Worm (Caenorhabditis elegans) whole organism, L4 larva: ENCODE data around the gene F57A10.2.

Experiments used
- F26F4.8 ChIP-seq: fragments of 200-800 bp; sonication (Bioruptor generic); conservative IDR thresholded peaks from 2 replicates; pipeline ENCODE4 v1.3.6; 2022; ENCODE audit warnings: missing genetic modification characterization, missing compliant biosample characterization
- R02D3.7 ChIP-seq: fragments of 150-350 bp; sonication (generic microtip); optimal IDR thresholded peaks from 3 replicates; lab custom pipeline; 2014; ENCODE audit warnings: missing biosample characterization, missing genetic modification characterization
- Y48G9A.11 ChIP-seq: fragments of 200-800 bp; sonication (Bioruptor generic); IDR thresholded peaks from 2 replicates; pipeline ENCODE4 v1.3.6; 2022; ENCODE audit warnings: missing genetic modification reagents, missing genetic modification characterization, missing compliant biosample characterization
- ZK546.5 ChIP-seq, 2 experiments: sonication (generic microtip); optimal IDR thresholded peaks; 2 replicates each; lab custom pipeline; 2017; ENCODE audit warnings: missing biosample characterization in 2 of 2, missing genetic modification characterization in 2 of 2
- daf-12 ChIP-seq: fragments of 150-350 bp; optimal IDR thresholded peaks from 2 replicates; lab custom pipeline; 2014; ENCODE audit warnings: missing biosample characterization, missing genetic modification reagents, missing genetic modification characterization
- daf-19 ChIP-seq: fragments of 200-800 bp; sonication (Bioruptor generic); conservative IDR thresholded peaks from 2 replicates; pipeline ENCODE4 v1.3.6; 2022; ENCODE audit warnings: missing genetic modification characterization, missing compliant biosample characterization
- dpl-1 ChIP-seq: fragments of 150-350 bp; optimal IDR thresholded peaks from 2 replicates; lab custom pipeline; 2014; ENCODE audit warnings: missing biosample characterization, missing genetic modification reagents, missing genetic modification characterization
- dve-1 ChIP-seq: sonication (generic microtip); optimal IDR thresholded peaks from 2 replicates; lab custom pipeline; 2017; ENCODE audit warnings: antibody characterized with exemption, mild to moderate bottlenecking, missing genetic modification characterization, missing compliant biosample characterization; ENCODE audit not compliant: insufficient read depth
- hif-1 ChIP-seq, 2 experiments: sonication (generic microtip); optimal IDR thresholded peaks; 2 replicates each; lab custom pipeline; 2016 to 2017; ENCODE audit warnings: missing compliant biosample characterization in 2 of 2, missing genetic modification characterization in 2 of 2, missing genetic modification reagents in 2 of 2, missing genotype in 2 of 2, mild to moderate bottlenecking in 1 of 2
- nhr-111 ChIP-seq: fragments of 200-800 bp; sonication (Bioruptor generic); optimal IDR thresholded peaks from 2 replicates; lab custom pipeline; 2018; ENCODE audit warnings: mild to moderate bottlenecking, missing genetic modification characterization, missing compliant biosample characterization
- pha-4 ChIP-seq, 2 experiments: fragments of 150-350 bp in 1 of 2; fragments of 200-800 bp in 1 of 2; sonication (Bioruptor generic) in 1 of 2; IDR thresholded peaks in 1 of 2; optimal IDR thresholded peaks in 1 of 2; 2 replicates each; pipeline versions ENCODE4 v1.3.6 to Lab custom; 2014 to 2022; ENCODE audit warnings: missing genetic modification characterization in 2 of 2, missing genetic modification reagents in 2 of 2, missing biosample characterization in 1 of 2, missing compliant biosample characterization in 1 of 2
- snpc-4 ChIP-seq: fragments of 150-350 bp; optimal IDR thresholded peaks from 2 replicates; lab custom pipeline; 2014; ENCODE audit warnings: missing biosample characterization, missing genetic modification characterization
- unc-39 ChIP-seq: sonication (generic microtip); optimal IDR thresholded peaks from 2 replicates; lab custom pipeline; 2017; ENCODE audit warnings: missing biosample characterization, missing genetic modification characterization
- zfp-3 ChIP-seq: fragments of 200-800 bp; sonication (Bioruptor generic); conservative IDR thresholded peaks from 2 replicates; pipeline ENCODE4 v1.3.6; 2022; ENCODE audit warnings: missing genetic modification reagents, missing genetic modification characterization, missing compliant biosample characterization

DNA sequence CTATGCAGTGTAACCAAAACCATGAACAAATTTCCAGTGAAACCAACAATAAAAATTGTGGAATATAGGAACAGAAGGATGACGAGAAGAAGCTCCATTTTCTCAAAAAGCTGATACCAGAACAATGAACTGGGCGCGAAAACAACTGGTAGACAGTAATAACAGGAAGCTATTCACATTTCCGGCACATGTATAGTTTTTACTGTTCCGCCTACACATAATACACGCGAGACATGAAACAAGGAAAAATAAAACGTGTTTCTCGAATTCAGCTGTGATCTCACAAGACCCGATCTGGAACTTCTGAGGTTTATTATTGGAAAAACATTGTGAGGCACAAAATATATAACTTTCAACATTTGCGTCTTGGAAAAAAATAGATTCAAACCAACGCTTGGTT lies 43.2 kb downstream of the F57A10.2 start, which contains the start of gene srsx-36:
- TF ChIP-seq nhr-111 (no peak), hif-1 (tag; optimal IDR thresholded peaks at IDR 0.05; lab: Kevin White, UChicago) (no peak), ZK546.5 (tag; optimal IDR thresholded peaks at IDR 0.05; lab: Kevin White, UChicago) (no peak), Y48G9A.11 (GFP tag; lab: Robert Waterston, UW) (no peak), daf-12 (tag; lab: Kevin White, UChicago) (no peak), R02D3.7 (no peak), snpc-4 (tag; lab: Kevin White, UChicago) (no peak), unc-39 (tag; lab: Kevin White, UChicago) (no peak), zfp-3 (GFP tag; lab: Robert Waterston, UW) (no peak), pha-4 (GFP tag; IDR thresholded peaks at IDR 0.05; lab: Robert Waterston, UW) (no peak), pha-4 (tag; optimal IDR thresholded peaks at IDR 0.05; lab: Kevin White, UChicago) (no peak), daf-19 (no peak), dve-1 (no peak), F26F4.8 (GFP tag; lab: Robert Waterston, UW) (no peak), dpl-1 (no peak)
